Fruit fly (Drosophila melanogaster) whole organism, adult: ENCODE results near the gene CG34179.

Experiments used
- CG11617 ChIP-seq: fragments of 200-800 bp; sonication (Bioruptor generic); optimal IDR thresholded peaks from 2 replicates; lab custom pipeline; 2017; ENCODE audit warnings: mild to moderate bottlenecking, missing biosample characterization, missing genetic modification reagents, missing genetic modification characterization
- CG12768 ChIP-seq: fragments of 200-800 bp; sonication (Bioruptor generic); optimal IDR thresholded peaks from 2 replicates; lab custom pipeline; 2017; ENCODE audit warnings: missing biosample characterization, missing genetic modification characterization, mild to moderate bottlenecking, moderate library complexity, missing genetic modification reagents
- CG1620 ChIP-seq: fragments of 200-800 bp; sonication (Bioruptor generic); optimal IDR thresholded peaks from 2 replicates; lab custom pipeline; 2016; ENCODE audit warnings: missing biosample characterization, missing genetic modification characterization
- CG5204 ChIP-seq: fragments of 200-800 bp; sonication (Bioruptor generic); optimal IDR thresholded peaks from 2 replicates; lab custom pipeline; 2016; ENCODE audit warnings: missing biosample characterization, missing genetic modification characterization
- CG7101 ChIP-seq: fragments of 200-800 bp; sonication (Bioruptor generic); optimal IDR thresholded peaks from 2 replicates; lab custom pipeline; 2018; ENCODE audit warnings: missing biosample characterization, mild to moderate bottlenecking, missing genetic modification characterization, moderate library complexity
- Clk ChIP-seq: fragments of 200-800 bp; sonication (Bioruptor generic); optimal IDR thresholded peaks from 2 replicates; lab custom pipeline; 2017; ENCODE audit warnings: missing biosample characterization, missing genetic modification characterization
- kay ChIP-seq: fragments of 200-800 bp; sonication (Bioruptor generic); peaks from one replicate; lab custom pipeline; 2016; ENCODE audit warnings: missing biosample characterization, missing genetic modification characterization, borderline replicate concordance

DNA sequence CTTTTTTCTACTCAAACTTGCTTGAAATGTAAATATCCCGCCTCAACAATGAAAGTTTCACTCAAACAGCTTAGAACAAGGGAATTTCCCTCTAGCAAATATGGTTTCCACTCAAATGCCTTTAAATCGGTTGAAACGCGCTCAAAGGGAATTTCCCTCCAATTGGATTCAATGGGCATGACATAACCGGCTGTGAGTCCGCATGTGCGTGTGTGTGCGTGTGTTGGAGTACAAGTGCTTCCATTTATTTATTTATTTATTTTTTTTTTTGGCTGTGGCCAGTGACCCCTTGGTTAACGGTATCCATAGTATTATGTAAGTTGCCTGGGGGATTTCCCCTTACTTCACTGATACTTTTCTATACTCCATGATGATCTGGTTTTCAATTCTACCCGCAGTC, 27.6 kb upstream of the CG34179 start:
- no peak for TF ChIP-seq kay (GFP tag; lab: Kevin White, UChicago)
- TF ChIP-seq CG12768: no peak
- TF ChIP-seq CG1620 (GFP tag; lab: Kevin White, UChicago): no peak
- TF ChIP-seq CG7101: no peak
- TF ChIP-seq CG5204 (GFP tag; lab: Kevin White, UChicago): no peak
- no peak for TF ChIP-seq CG11617 (GFP tag; lab: Kevin White, UChicago)
- no peak for TF ChIP-seq Clk
